Worm (Caenorhabditis elegans) whole organism, mixed stage, embryonic: ENCODE results near the gene T16A1.2.
"Not testable (repeated sequence)": the region's sequence is repeated elsewhere in the genome, so short reads cannot be mapped to it uniquely, and the experiment has no call there.

Source experiments
- M03D4.4 ChIP-seq: sonication (generic microtip); optimal IDR thresholded peaks from 2 replicates; lab custom pipeline; 2017; ENCODE audit warnings: mild to moderate bottlenecking, missing genetic modification characterization, missing compliant biosample characterization
- bed-3 ChIP-seq: fragments of 200-800 bp; sonication (Bioruptor generic); optimal IDR thresholded peaks from 3 replicates; lab custom pipeline; 2018; ENCODE audit warnings: mild to moderate bottlenecking, missing genetic modification characterization, moderate library complexity, missing compliant biosample characterization
- blmp-1 ChIP-seq: fragments of 150-350 bp; optimal IDR thresholded peaks from 2 replicates; lab custom pipeline; 2014; ENCODE audit warnings: missing biosample characterization, missing genetic modification characterization
- ceh-39 ChIP-seq: fragments of 150-350 bp; optimal IDR thresholded peaks from 2 replicates; lab custom pipeline; 2014; ENCODE audit warnings: missing biosample characterization, missing genetic modification characterization
- ceh-43 ChIP-seq: fragments of 200-800 bp; sonication (Bioruptor generic); optimal IDR thresholded peaks from 2 replicates; lab custom pipeline; 2018; ENCODE audit warnings: mild to moderate bottlenecking, missing genetic modification characterization, moderate library complexity, missing compliant biosample characterization
- ceh-83 ChIP-seq: fragments of 200-800 bp; sonication (Bioruptor generic); optimal IDR thresholded peaks from 2 replicates; lab custom pipeline; 2018; ENCODE audit warnings: mild to moderate bottlenecking, missing genetic modification characterization, missing compliant biosample characterization
- ces-1 ChIP-seq: fragments of 150-350 bp; optimal IDR thresholded peaks from 2 replicates; lab custom pipeline; 2014; ENCODE audit warnings: missing biosample characterization, missing genetic modification reagents, missing genetic modification characterization
- cnd-1 ChIP-seq: fragments of 200-800 bp; sonication (Bioruptor generic); optimal IDR thresholded peaks from 2 replicates; lab custom pipeline; 2018; ENCODE audit warnings: mild to moderate bottlenecking, missing genetic modification characterization, missing compliant biosample characterization
- elt-3 ChIP-seq: fragments of 150-350 bp; optimal IDR thresholded peaks from 2 replicates; lab custom pipeline; 2014; ENCODE audit warnings: missing biosample characterization, missing genetic modification characterization
- flh-1 ChIP-seq: fragments of 200-800 bp; sonication (Bioruptor generic); optimal IDR thresholded peaks from 2 replicates; lab custom pipeline; 2018; ENCODE audit warnings: mild to moderate bottlenecking, missing genetic modification characterization, moderate library complexity, missing compliant biosample characterization
- ham-2 ChIP-seq: fragments of 200-800 bp; sonication (Bioruptor generic); optimal IDR thresholded peaks from 2 replicates; lab custom pipeline; 2018; ENCODE audit warnings: mild to moderate bottlenecking, missing genetic modification characterization, missing compliant biosample characterization
- lin-13 ChIP-seq: fragments of 150-350 bp; optimal IDR thresholded peaks from 2 replicates; lab custom pipeline; 2014; ENCODE audit warnings: missing biosample characterization, missing genetic modification characterization
- lin-32 ChIP-seq: fragments of 200-800 bp; sonication (Bioruptor generic); optimal IDR thresholded peaks from 2 replicates; lab custom pipeline; 2018; ENCODE audit warnings: mild to moderate bottlenecking, missing genetic modification characterization, missing compliant biosample characterization
- lsy-2 ChIP-seq: fragments of 150-350 bp; optimal IDR thresholded peaks from 2 replicates; lab custom pipeline; 2014; ENCODE audit warnings: missing biosample characterization, missing genetic modification characterization
- mab-5 ChIP-seq: fragments of 150-350 bp; optimal IDR thresholded peaks from 2 replicates; lab custom pipeline; 2014; ENCODE audit warnings: missing biosample characterization, missing genetic modification characterization
- mep-1 ChIP-seq: fragments of 150-350 bp; optimal IDR thresholded peaks from 2 replicates; lab custom pipeline; 2017; ENCODE audit warnings: missing biosample characterization, missing genetic modification reagents, missing genetic modification characterization, inconsistent platforms
- mls-2 ChIP-seq: sonication (generic microtip); optimal IDR thresholded peaks from 2 replicates; lab custom pipeline; 2016; ENCODE audit warnings: mild to moderate bottlenecking, missing genetic modification characterization, moderate library complexity, missing compliant biosample characterization
- nhr-12 ChIP-seq: fragments of 150-350 bp; optimal IDR thresholded peaks from 2 replicates; lab custom pipeline; 2014; ENCODE audit warnings: missing biosample characterization, missing genetic modification characterization
- nhr-2 ChIP-seq: fragments of 150-350 bp; optimal IDR thresholded peaks from 2 replicates; lab custom pipeline; 2014; ENCODE audit warnings: missing biosample characterization, missing genetic modification characterization
- nhr-76 ChIP-seq: sonication (generic microtip); optimal IDR thresholded peaks from 2 replicates; lab custom pipeline; 2017; ENCODE audit warnings: missing biosample characterization, missing genetic modification characterization
- pha-4 ChIP-seq: fragments of 150-350 bp; optimal IDR thresholded peaks from 2 replicates; lab custom pipeline; 2018; ENCODE audit warnings: missing biosample characterization, missing genetic modification reagents, missing genetic modification characterization
- sem-2 ChIP-seq: fragments of 200-800 bp; sonication (Bioruptor generic); optimal IDR thresholded peaks from 2 replicates; lab custom pipeline; 2018; ENCODE audit warnings: mild to moderate bottlenecking, missing genetic modification characterization, missing compliant biosample characterization
- unc-120 ChIP-seq: sonication (generic microtip); optimal IDR thresholded peaks from 2 replicates; lab custom pipeline; 2017; ENCODE audit warnings: missing genetic modification characterization, missing compliant biosample characterization; ENCODE audit not compliant: poor library complexity, severe bottlenecking
- unc-39 ChIP-seq: fragments of 150-350 bp; optimal IDR thresholded peaks from 2 replicates; lab custom pipeline; 2014; ENCODE audit warnings: missing biosample characterization, missing genetic modification characterization
- unc-62 ChIP-seq: fragments of 150-350 bp; optimal IDR thresholded peaks from 2 replicates; lab custom pipeline; 2014; ENCODE audit warnings: missing biosample characterization, missing genetic modification reagents, missing genetic modification characterization
- ztf-11 ChIP-seq: fragments of 150-350 bp; optimal IDR thresholded peaks from 2 replicates; lab custom pipeline; 2014; ENCODE audit warnings: missing biosample characterization, missing genetic modification characterization

Gene T16A1.2

ce11 chrII:2094924-2095650 is at the start of gene T16A1.2:
TSS of gene T16A1.2 (plus strand) at chrII:2095600.
- TF ChIP-seq nhr-2 (tag; lab: Kevin White, UChicago) = peak; percentile 68
- no peak for TF ChIP-seq M03D4.4 (tag; lab: Kevin White, UChicago)
- TF ChIP-seq cnd-1 (tag; lab: Kevin White, UChicago) = peak; percentile 74

DNA sequence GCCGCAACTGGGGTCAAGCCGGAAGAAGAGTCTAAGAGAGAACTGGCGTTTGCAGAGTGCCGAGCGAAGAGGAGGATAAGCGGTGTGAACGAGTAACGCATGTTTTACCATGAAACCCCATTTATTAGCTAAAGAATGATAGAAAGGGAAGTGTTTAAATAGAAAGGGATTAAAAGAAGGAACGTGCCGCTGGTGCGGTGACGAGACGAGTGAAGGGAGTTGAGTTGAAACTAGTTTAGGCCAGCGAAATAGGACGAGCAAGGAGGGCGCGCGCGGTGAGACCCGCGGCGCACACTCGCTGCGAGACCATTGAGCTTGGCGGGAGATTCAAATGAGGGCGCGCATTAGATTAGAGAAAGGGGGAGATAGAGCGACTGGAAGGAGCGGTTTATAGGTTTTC is 48.8 kb upstream of the T16A1.2 start, which contains the start of gene math-1:
math-1 (minus strand) TSS at position 101 of the 400 bp plus-strand sequence.
- not testable (repeated sequence) for TF ChIP-seq nhr-2 (tag; lab: Kevin White, UChicago); bed-3 (GFP tag; lab: Kevin White, UChicago); nhr-12 (tag; lab: Kevin White, UChicago)

- no peak for TF ChIP-seq lin-13 (tag; lab: Kevin White, UChicago)
- no peak for TF ChIP-seq blmp-1
- TF ChIP-seq lin-32 (GFP tag; lab: Kevin White, UChicago) = no peak
- no peak for TF ChIP-seq unc-62
- peak; percentile 51 for TF ChIP-seq cnd-1 (tag; lab: Kevin White, UChicago)
- TF ChIP-seq, all 35 proteins: peak for 1
Observed at ce11 chrII:2051372-2051771, 44.0 kb upstream of the T16A1.2 start, which contains the start of gene fbxb-35. TSS of gene fbxb-35 (plus strand) at chrII:2051672.

ce11 chrII:2058985-2059384 is 36.4 kb upstream of the T16A1.2 start, which contains the start of gene F07E5.5:
TSS of gene F07E5.5 (minus strand) at chrII:2059070.
- TF ChIP-seq sem-2 (GFP tag; lab: Kevin White, UChicago) = no peak
- TF ChIP-seq lsy-2 (tag; lab: Kevin White, UChicago) = peak; percentile 94
- peak; percentile 62 for TF ChIP-seq lin-13 (tag; lab: Kevin White, UChicago)
- no peak for TF ChIP-seq ham-2
- peak; percentile 37 for TF ChIP-seq mep-1 (tag; lab: Kevin White, UChicago)
- no peak for TF ChIP-seq ceh-83 (GFP tag; lab: Kevin White, UChicago)
- TF ChIP-seq ces-1 (GFP tag; lab: Kevin White, UChicago) = peak; percentile 41

DNA sequence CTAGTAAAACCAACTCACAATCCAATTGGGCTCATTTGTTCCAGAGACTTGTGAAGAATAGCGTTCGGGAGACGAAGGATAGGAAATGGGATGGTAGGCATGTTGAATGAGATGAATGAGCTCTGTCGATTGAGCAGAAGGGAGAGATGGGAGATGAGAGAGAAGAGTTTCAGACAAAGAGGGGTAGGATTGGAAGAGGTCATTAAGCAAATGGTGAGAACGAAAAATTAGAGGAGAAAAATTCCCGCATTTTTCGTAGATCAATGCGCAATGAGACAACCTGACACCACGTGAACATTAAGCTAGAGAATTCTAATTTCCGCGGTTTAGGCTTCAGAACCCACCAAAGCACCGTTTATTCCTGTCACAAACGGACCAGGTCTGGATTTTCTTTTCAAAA is 31.4 kb upstream of the T16A1.2 start, which contains the start of gene F07E5.13:
F07E5.13 (minus strand) TSS at position 101 of the 400 bp plus-strand sequence.
- TF ChIP-seq ceh-43 (no peak), mls-2 (tag; lab: Kevin White, UChicago) (no peak), unc-120 (tag; lab: Kevin White, UChicago) (no peak), lin-13 (tag; lab: Kevin White, UChicago) (no peak), ceh-39 (tag; lab: Kevin White, UChicago) (no peak), pha-4 (no peak), lsy-2 (tag; lab: Kevin White, UChicago) (no peak), mab-5 (tag; lab: Kevin White, UChicago) (no peak), unc-39 (tag; lab: Kevin White, UChicago) (no peak), elt-3 (tag; lab: Kevin White, UChicago) (no peak), lin-32 (GFP tag; lab: Kevin White, UChicago) (no peak), bed-3 (GFP tag; lab: Kevin White, UChicago) (no peak), nhr-2 (tag; lab: Kevin White, UChicago) (no peak), cnd-1 (tag; lab: Kevin White, UChicago) (no peak), sem-2 (GFP tag; lab: Kevin White, UChicago) (no peak), flh-1 (GFP tag; lab: Kevin White, UChicago) (no peak), nhr-76 (tag; lab: Kevin White, UChicago) (no peak)

ce11 chrII:2064497-2064896 is 30.9 kb upstream of the T16A1.2 start, which contains the start of gene fbxb-6:
TSS of gene fbxb-6 (plus strand) at chrII:2064797.
- TF ChIP-seq mls-2 (tag; lab: Kevin White, UChicago) (no peak), ceh-39 (tag; lab: Kevin White, UChicago) (no peak), nhr-76 (tag; lab: Kevin White, UChicago) (no peak), bed-3 (GFP tag; lab: Kevin White, UChicago) (no peak), ceh-83 (GFP tag; lab: Kevin White, UChicago) (no peak), ztf-11 (tag; lab: Kevin White, UChicago) (no peak), mab-5 (tag; lab: Kevin White, UChicago) (no peak)
